Fruit fly (Drosophila melanogaster): ENCODE data around the gene Hsp67Bc.

Gene Hsp67Bc

dm6 chr3L:9370907-9371365 is 1.4 kb downstream of the Hsp67Bc start, which contains the start of gene Fdx1 (continued):
- TF ChIP-seq ci (GFP tag; IDR thresholded peaks at IDR 0.05) (peak; percentile 31; the same call in 1 of the 3 replicates), CG7928 (GFP tag; optimal IDR thresholded peaks at IDR 0.05) (no peak), Bdp1 (GFP tag; optimal IDR thresholded peaks at IDR 0.05) (no peak), mam (GFP tag; optimal IDR thresholded peaks at IDR 0.05) (peak; percentile 25), ems (GFP tag; optimal IDR thresholded peaks at IDR 0.05) (no peak), CG5953 (GFP tag; IDR thresholded peaks at IDR 0.05) (no peak), slbo (GFP tag; IDR thresholded peaks at IDR 0.05) (peak; percentile 74), CG8089 (GFP tag; optimal IDR thresholded peaks at IDR 0.05) (no peak), Camta (GFP tag; optimal IDR thresholded peaks at IDR 0.05) (no peak), nerfin-2 (GFP tag; IDR thresholded peaks at IDR 0.05; ENCODE audit: partially characterized antibody) (no peak), bcd (GFP tag; optimal IDR thresholded peaks at IDR 0.05) (no peak), Xrp1 (GFP tag; IDR thresholded peaks at IDR 0.05) (peak; percentile 59; the same call in 1 of the 2 replicates), CG8478 (optimal IDR thresholded peaks at IDR 0.05) (no peak), gfzf (GFP tag; optimal IDR thresholded peaks at IDR 0.05) (no peak), cas (GFP tag; IDR thresholded peaks at IDR 0.05) (no peak), chn (GFP tag; optimal IDR thresholded peaks at IDR 0.05) (no peak), D19B (GFP tag; optimal IDR thresholded peaks at IDR 0.05) (no peak), jumu (GFP tag; optimal IDR thresholded peaks at IDR 0.05) (no peak), zf30C (GFP tag; optimal IDR thresholded peaks at IDR 0.05) (no peak), CG3726 (GFP tag; IDR thresholded peaks at IDR 0.05) (no peak), Vsx1 (GFP tag; optimal IDR thresholded peaks at IDR 0.05) (no peak), Hmx (GFP tag; optimal IDR thresholded peaks at IDR 0.05) (no peak), sens (GFP tag) (peak; percentile 75), Sry-β (GFP tag; optimal IDR thresholded peaks at IDR 0.05) (no peak), CG16813 (GFP tag; IDR thresholded peaks at IDR 0.05; ENCODE audit: partially characterized antibody) (peak; percentile 53; the same call in 2 of the 3 replicates), tin (GFP tag; optimal IDR thresholded peaks at IDR 0.05) (peak; percentile 41), CG11398 (GFP tag; optimal IDR thresholded peaks at IDR 0.05) (no peak), exex (tag; optimal IDR thresholded peaks at IDR 0.05) (peak; percentile 32), CG9727 (GFP tag; optimal IDR thresholded peaks at IDR 0.05) (no peak), YL-1 (GFP tag; optimal IDR thresholded peaks at IDR 0.05) (peak; percentile 1), sim (GFP tag; IDR thresholded peaks at IDR 0.05) (no peak), Dip2 (GFP tag; IDR thresholded peaks at IDR 0.05) (no peak), CG13287 (GFP tag; IDR thresholded peaks at IDR 0.05; ENCODE audit: partially characterized antibody) (peak; percentile 81), CG14014 (GFP tag; IDR thresholded peaks at IDR 0.05) (0 out of 2 replicates have a peak, but pooled peaks have one; percentile 39), Trl (optimal IDR thresholded peaks at IDR 0.05) (no peak), Trl (GFP tag; optimal IDR thresholded peaks at IDR 0.05) (no peak), ara (GFP tag; IDR thresholded peaks at IDR 0.05) (no peak), CG12391 (tag; optimal IDR thresholded peaks at IDR 0.05) (peak; percentile 65), CG7271 (tag; optimal IDR thresholded peaks at IDR 0.05) (no peak), CG3163 (GFP tag; optimal IDR thresholded peaks at IDR 0.05) (no peak), mirr (GFP tag; optimal IDR thresholded peaks at IDR 0.05) (no peak), CG31224 (GFP tag; IDR thresholded peaks at IDR 0.05) (no peak), ash1 (GFP tag; optimal IDR thresholded peaks at IDR 0.05) (no peak), CG34224 (GFP tag; IDR thresholded peaks at IDR 0.05; ENCODE audit: partially characterized antibody) (peak; percentile 47; the same call in 2 of the 3 replicates), eyg (GFP tag; optimal IDR thresholded peaks at IDR 0.05) (no peak), C15 (GFP tag; IDR thresholded peaks at IDR 0.05) (no peak), jigr1 (GFP tag; IDR thresholded peaks at IDR 0.05) (no peak), Dfd (GFP tag; optimal IDR thresholded peaks at IDR 0.05) (no peak), CG10366 (GFP tag; IDR thresholded peaks at IDR 0.05) (no peak), klu (GFP tag; IDR thresholded peaks at IDR 0.05) (no peak), ranshi (GFP tag; IDR thresholded peaks at IDR 0.05) (peak; percentile 37; the same call in 1 of the 2 replicates), CG10979 (tag; optimal IDR thresholded peaks at IDR 0.05) (peak; percentile 23), sima (GFP tag; optimal IDR thresholded peaks at IDR 0.05) (no peak)

Measured in whole organism, embryonic.